Worm (Caenorhabditis elegans) whole organism, young adult: ENCODE measurements around the gene R06B9.5.

Experiments
- B0035.1 ChIP-seq: sonication (generic microtip); optimal IDR thresholded peaks from 2 replicates; lab custom pipeline; 2016; ENCODE audit warnings: missing genetic modification characterization, mild to moderate bottlenecking, missing compliant biosample characterization, missing genotype, missing genetic modification reagents
- F23B12.7 ChIP-seq: sonication (generic microtip); optimal IDR thresholded peaks from 2 replicates; lab custom pipeline; 2017; ENCODE audit warnings: missing genetic modification characterization, mild to moderate bottlenecking, missing compliant biosample characterization, antibody characterized with exemption, moderate library complexity; ENCODE audit not compliant: insufficient read depth
- F52B5.7 ChIP-seq: sonication (generic microtip); optimal IDR thresholded peaks from 2 replicates; lab custom pipeline; 2016; ENCODE audit warnings: mild to moderate bottlenecking, missing genetic modification characterization, missing compliant biosample characterization
- F55B11.4 ChIP-seq: sonication (generic microtip); optimal IDR thresholded peaks from 2 replicates; lab custom pipeline; 2016; ENCODE audit warnings: missing compliant biosample characterization, missing genetic modification characterization, borderline replicate concordance; ENCODE audit not compliant: insufficient read depth
- F57A8.1 ChIP-seq: fragments of 200-800 bp; sonication (Bioruptor generic); optimal IDR thresholded peaks from 2 replicates; lab custom pipeline; 2018; ENCODE audit warnings: mild to moderate bottlenecking, missing genetic modification characterization, moderate library complexity, missing compliant biosample characterization
- K11D2.4 ChIP-seq: fragments of 200-800 bp; sonication (Bioruptor generic); IDR thresholded peaks from 2 replicates; pipeline ENCODE4 v1.3.6; 2022; ENCODE audit warnings: missing genetic modification reagents, missing genetic modification characterization, missing compliant biosample characterization
- T07F8.4 ChIP-seq: sonication (generic microtip); optimal IDR thresholded peaks from 2 replicates; lab custom pipeline; 2016; ENCODE audit warnings: mild to moderate bottlenecking, missing genetic modification characterization, moderate library complexity, missing compliant biosample characterization
- Y53F4B.3 ChIP-seq: fragments of 200-800 bp; sonication (Bioruptor generic); IDR thresholded peaks from 2 replicates; pipeline ENCODE4 v1.3.6; 2022; ENCODE audit warnings: missing genetic modification reagents, missing genetic modification characterization, missing compliant biosample characterization
- Y53G8AR.9 ChIP-seq: fragments of 200-800 bp; sonication (Bioruptor generic); conservative IDR thresholded peaks from 2 replicates; pipeline ENCODE4 v1.3.6; 2022; ENCODE audit warnings: missing genetic modification reagents, missing genetic modification characterization, missing compliant biosample characterization
- Y79H2A.3 ChIP-seq: fragments of 200-800 bp; sonication (Bioruptor generic); conservative IDR thresholded peaks from 2 replicates; pipeline ENCODE4 v1.3.6; 2022; ENCODE audit warnings: missing genetic modification reagents, missing genetic modification characterization, missing compliant biosample characterization
- akir-1 ChIP-seq: fragments of 200-800 bp; sonication (Bioruptor generic); optimal IDR thresholded peaks from 2 replicates; lab custom pipeline; 2018; ENCODE audit warnings: mild to moderate bottlenecking, missing genetic modification characterization, moderate library complexity, missing compliant biosample characterization
- atf-7 ChIP-seq: sonication (generic microtip); optimal IDR thresholded peaks from 2 replicates; lab custom pipeline; 2017; ENCODE audit warnings: mild to moderate bottlenecking, missing genetic modification characterization, missing compliant biosample characterization
- bed-2 ChIP-seq: fragments of 200-800 bp; sonication (Bioruptor generic); IDR thresholded peaks from 2 replicates; pipeline ENCODE4 v1.3.6; 2022; ENCODE audit warnings: missing genetic modification reagents, missing genetic modification characterization, missing compliant biosample characterization
- ccch-3 ChIP-seq: fragments of 200-800 bp; sonication (Bioruptor generic); optimal IDR thresholded peaks from 2 replicates; lab custom pipeline; 2018; ENCODE audit warnings: mild to moderate bottlenecking, missing genetic modification characterization, missing compliant biosample characterization
- cebp-1 ChIP-seq, 2 experiments: fragments of 200-800 bp in 1 of 2; sonication (Bioruptor generic) in 1 of 2; sonication (generic microtip) in 1 of 2; IDR thresholded peaks in 1 of 2; optimal IDR thresholded peaks in 1 of 2; 2 replicates each; pipeline versions ENCODE4 v1.3.6 to Lab custom; 2017 to 2022; ENCODE audit warnings: missing compliant biosample characterization in 2 of 2, missing genetic modification characterization in 2 of 2, mild to moderate bottlenecking in 1 of 2, missing genetic modification reagents in 1 of 2, moderate library complexity in 1 of 2
- cebp-2 ChIP-seq: fragments of 200-800 bp; sonication (Bioruptor generic); IDR thresholded peaks from 2 replicates; pipeline ENCODE4 v1.3.6; 2022; ENCODE audit warnings: missing genetic modification characterization, missing compliant biosample characterization
- ceh-100 ChIP-seq: fragments of 200-800 bp; sonication (Bioruptor generic); IDR thresholded peaks from 2 replicates; pipeline ENCODE4 v1.3.6; 2022; ENCODE audit warnings: missing genetic modification reagents, missing genetic modification characterization, missing compliant biosample characterization
- ceh-27 ChIP-seq: fragments of 200-800 bp; sonication (Bioruptor generic); optimal IDR thresholded peaks from 2 replicates; lab custom pipeline; 2018; ENCODE audit warnings: mild to moderate bottlenecking, missing genetic modification characterization, moderate library complexity, missing compliant biosample characterization
- ceh-79 ChIP-seq: sonication (generic microtip); optimal IDR thresholded peaks from 2 replicates; lab custom pipeline; 2017; ENCODE audit warnings: mild to moderate bottlenecking, missing genetic modification characterization, missing compliant biosample characterization
- dox-1 ChIP-seq: fragments of 200-800 bp; sonication (Bioruptor generic); IDR thresholded peaks from 2 replicates; pipeline ENCODE4 v1.3.6; 2022; ENCODE audit warnings: missing genetic modification reagents, missing genetic modification characterization, missing compliant biosample characterization
- efl-1 ChIP-seq: fragments of 150-350 bp; optimal IDR thresholded peaks from 2 replicates; lab custom pipeline; 2014; ENCODE audit warnings: missing biosample characterization, missing genetic modification reagents, missing genetic modification characterization
- egrh-3 ChIP-seq: fragments of 200-800 bp; sonication (Bioruptor generic); IDR thresholded peaks from 2 replicates; pipeline ENCODE4 v1.3.6; 2022; ENCODE audit warnings: missing genetic modification reagents, missing genetic modification characterization, missing compliant biosample characterization
- ekl-4 ChIP-seq: fragments of 200-800 bp; sonication (Bioruptor generic); IDR thresholded peaks from 2 replicates; pipeline ENCODE4 v1.3.6; 2022; ENCODE audit warnings: missing genetic modification reagents, missing genetic modification characterization, missing compliant biosample characterization
- ets-4 ChIP-seq: fragments of 200-800 bp; sonication (Bioruptor generic); optimal IDR thresholded peaks from 2 replicates; lab custom pipeline; 2018; ENCODE audit warnings: mild to moderate bottlenecking, missing genetic modification characterization, missing compliant biosample characterization
- gei-17 ChIP-seq: fragments of 200-800 bp; sonication (Bioruptor generic); optimal IDR thresholded peaks from 2 replicates; lab custom pipeline; 2018; ENCODE audit warnings: mild to moderate bottlenecking, missing genetic modification characterization, missing compliant biosample characterization
- him-1 ChIP-seq: sonication (generic microtip); optimal IDR thresholded peaks from 2 replicates; lab custom pipeline; 2016; ENCODE audit warnings: missing genotype, missing genetic modification reagents, missing genetic modification characterization, missing compliant biosample characterization
- hlh-26 ChIP-seq: fragments of 200-800 bp; sonication (Bioruptor generic); conservative IDR thresholded peaks from 2 replicates; pipeline ENCODE4 v1.3.6; 2022; ENCODE audit warnings: missing genetic modification reagents, missing genetic modification characterization, missing compliant biosample characterization
- hmg-1.2 ChIP-seq: fragments of 200-800 bp; sonication (Bioruptor generic); IDR thresholded peaks from 2 replicates; pipeline ENCODE4 v1.3.6; 2022; ENCODE audit warnings: missing genetic modification reagents, missing genetic modification characterization, missing compliant biosample characterization
- hsf-1 ChIP-seq: fragments of 200-800 bp; sonication (Bioruptor generic); IDR thresholded peaks from 2 replicates; pipeline ENCODE4 v1.3.6; 2022; ENCODE audit warnings: missing genetic modification reagents, missing genetic modification characterization, missing compliant biosample characterization
- lag-1 ChIP-seq: fragments of 200-800 bp; sonication (Bioruptor generic); IDR thresholded peaks from 2 replicates; pipeline ENCODE4 v1.3.6; 2022; ENCODE audit warnings: missing genetic modification reagents, missing genetic modification characterization, missing compliant biosample characterization
- let-526 ChIP-seq: fragments of 200-800 bp; sonication (Bioruptor generic); IDR thresholded peaks from 2 replicates; pipeline ENCODE4 v1.3.6; 2022; ENCODE audit warnings: missing genetic modification reagents, missing genetic modification characterization, missing compliant biosample characterization
- lin-26 ChIP-seq: fragments of 200-800 bp; sonication (Bioruptor generic); IDR thresholded peaks from 2 replicates; pipeline ENCODE4 v1.3.6; 2022; ENCODE audit warnings: missing genetic modification reagents, missing genetic modification characterization, missing compliant biosample characterization
- lsl-1 ChIP-seq: fragments of 200-800 bp; sonication (Bioruptor generic); optimal IDR thresholded peaks from 2 replicates; lab custom pipeline; 2018; ENCODE audit warnings: mild to moderate bottlenecking, missing genetic modification characterization, moderate library complexity, missing compliant biosample characterization
- madf-10 ChIP-seq: sonication (generic microtip); optimal IDR thresholded peaks from 2 replicates; lab custom pipeline; 2016; ENCODE audit warnings: mild to moderate bottlenecking, missing genetic modification characterization, missing compliant biosample characterization
- madf-6 ChIP-seq: fragments of 200-800 bp; sonication (Bioruptor generic); IDR thresholded peaks from 2 replicates; pipeline ENCODE4 v1.3.6; 2022; ENCODE audit warnings: missing genetic modification reagents, missing genetic modification characterization, missing compliant biosample characterization
- madf-8 ChIP-seq: fragments of 200-800 bp; sonication (Bioruptor generic); conservative IDR thresholded peaks from 2 replicates; pipeline ENCODE4 v1.3.6; 2022; ENCODE audit warnings: missing genetic modification reagents, missing genetic modification characterization, missing compliant biosample characterization
- pbrm-1 ChIP-seq: fragments of 200-800 bp; sonication (Bioruptor generic); IDR thresholded peaks from 2 replicates; pipeline ENCODE4 v1.3.6; 2022; ENCODE audit warnings: missing genetic modification reagents, missing genetic modification characterization, missing compliant biosample characterization
- snpc-1.1 ChIP-seq: sonication (generic microtip); optimal IDR thresholded peaks from 2 replicates; lab custom pipeline; 2017; ENCODE audit warnings: missing genetic modification characterization, mild to moderate bottlenecking, missing compliant biosample characterization, antibody characterized with exemption, moderate library complexity, missing genotype, missing genetic modification reagents; ENCODE audit not compliant: insufficient read depth
- snpc-3.4 ChIP-seq: sonication (generic microtip); optimal IDR thresholded peaks from 2 replicates; lab custom pipeline; 2017; ENCODE audit warnings: missing genetic modification characterization, mild to moderate bottlenecking, missing compliant biosample characterization, antibody characterized with exemption, moderate library complexity, missing genotype, missing genetic modification reagents
- snpc-4 ChIP-seq, 5 experiments: fragments of 150-350 bp in 1 of 5; sonication (generic microtip) in 4 of 5; optimal IDR thresholded peaks; 2 replicates each; lab custom pipeline; 2014 to 2018; ENCODE audit warnings: missing genetic modification characterization in 5 of 5, missing biosample characterization in 3 of 5, antibody characterized with exemption in 2 of 5, mild to moderate bottlenecking in 2 of 5, missing compliant biosample characterization in 2 of 5, missing genotype in 2 of 5, moderate library complexity in 2 of 5, missing genetic modification reagents in 1 of 5
- somi-1 ChIP-seq: fragments of 200-800 bp; sonication (Bioruptor generic); optimal IDR thresholded peaks from 2 replicates; lab custom pipeline; 2018; ENCODE audit warnings: mild to moderate bottlenecking, missing genetic modification characterization, missing compliant biosample characterization
- unc-130 ChIP-seq: sonication (generic microtip); optimal IDR thresholded peaks from 2 replicates; lab custom pipeline; 2016; ENCODE audit warnings: missing genetic modification reagents, missing genetic modification characterization, missing compliant biosample characterization
- unc-62 ChIP-seq: fragments of 150-350 bp; optimal IDR thresholded peaks from 2 replicates; lab custom pipeline; 2014; ENCODE audit warnings: missing biosample characterization, missing genetic modification reagents, missing genetic modification characterization
- xnd-1 ChIP-seq: sonication (generic microtip); optimal IDR thresholded peaks from 2 replicates; lab custom pipeline; 2016; ENCODE audit warnings: missing genotype, missing genetic modification reagents, missing genetic modification characterization, missing compliant biosample characterization
- zfh-2 ChIP-seq: fragments of 200-800 bp; sonication (Bioruptor generic); conservative IDR thresholded peaks from 2 replicates; pipeline ENCODE4 v1.3.6; 2022; ENCODE audit warnings: missing genetic modification reagents, missing genetic modification characterization, missing compliant biosample characterization
- ztf-25 ChIP-seq: fragments of 200-800 bp; sonication (Bioruptor generic); IDR thresholded peaks from 2 replicates; pipeline ENCODE4 v1.3.6; 2022; ENCODE audit warnings: missing genetic modification reagents, missing genetic modification characterization, missing compliant biosample characterization
- ztf-28 ChIP-seq: fragments of 200-800 bp; sonication (Bioruptor generic); IDR thresholded peaks from 2 replicates; pipeline ENCODE4 v1.3.6; 2022; ENCODE audit warnings: missing genetic modification reagents, missing genetic modification characterization, missing compliant biosample characterization

The R06B9.5 gene

DNA sequence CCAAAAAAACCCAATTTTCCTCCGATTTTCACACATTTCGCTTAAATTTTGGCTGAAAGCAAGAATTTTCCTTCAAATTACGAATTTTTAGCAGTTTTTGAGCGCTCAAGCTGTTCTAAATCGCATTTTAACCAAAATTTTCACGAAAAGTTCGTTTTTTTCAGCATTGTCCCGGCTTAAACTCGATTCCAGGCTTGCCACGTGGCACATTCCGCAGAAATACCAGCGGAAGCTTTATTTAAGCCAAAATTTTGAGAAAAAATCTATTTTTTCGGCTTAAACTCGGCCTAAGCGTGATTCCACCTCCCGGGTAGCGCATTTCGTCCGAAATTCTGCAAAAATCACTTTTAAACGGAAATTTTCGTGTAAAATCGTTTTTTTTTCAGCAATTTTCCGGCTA lies 12.4 kb upstream of the R06B9.5 start (continued):
- TF ChIP-seq let-526 (GFP tag; lab: Robert Waterston, UW), result no peak
- no peak for TF ChIP-seq snpc-4 (GFP tag; optimal IDR thresholded peaks at IDR 0.05; lab: Kevin White, UChicago)
- TF ChIP-seq snpc-4 (tag; optimal IDR thresholded peaks at IDR 0.05; lab: Kevin White, UChicago), result no peak
- no peak for TF ChIP-seq F57A8.1 (GFP tag; lab: Kevin White, UChicago)
- TF ChIP-seq T07F8.4 (tag; lab: Kevin White, UChicago), result no peak
- peak; percentile 29; the same call in 1 of the 2 replicates for TF ChIP-seq ceh-100
- TF ChIP-seq xnd-1 (tag; lab: Kevin White, UChicago), result no peak
- no peak for TF ChIP-seq him-1 (tag; lab: Kevin White, UChicago)
- no peak for TF ChIP-seq somi-1 (GFP tag; lab: Kevin White, UChicago)
- 0 out of 2 replicates have a peak, but pooled peaks have one; percentile 60 for TF ChIP-seq ztf-28 (GFP tag; lab: Robert Waterston, UW)
- TF ChIP-seq Y79H2A.3 (GFP tag; lab: Robert Waterston, UW), result no peak
- no peak for TF ChIP-seq zfh-2 (GFP tag; lab: Robert Waterston, UW)
- peak; percentile 14; the same call in 1 of the 2 replicates for TF ChIP-seq hmg-1.2 (GFP tag; lab: Robert Waterston, UW)
- TF ChIP-seq ztf-25 (GFP tag; lab: Robert Waterston, UW), result no peak; the same call in 1 of the 2 replicates
- no peak for TF ChIP-seq ceh-27
- TF ChIP-seq F55B11.4 (tag; lab: Kevin White, UChicago), result no peak
- no peak for TF ChIP-seq Y53G8AR.9 (GFP tag; lab: Robert Waterston, UW)
- no peak for TF ChIP-seq snpc-3.4 (tag; lab: Kevin White, UChicago)
- TF ChIP-seq gei-17 (GFP tag; lab: Kevin White, UChicago), result no peak
- 0 out of 2 replicates have a peak, but pooled peaks have one; percentile 18 for TF ChIP-seq hsf-1 (GFP tag; lab: Robert Waterston, UW)
- peak; percentile 22 for TF ChIP-seq F23B12.7
- TF ChIP-seq dox-1 (GFP tag; lab: Robert Waterston, UW), result 0 out of 2 replicates have a peak, but pooled peaks have one; percentile 8
- no peak for TF ChIP-seq lag-1
- no peak for TF ChIP-seq lin-26
- no peak for TF ChIP-seq F52B5.7 (tag; lab: Kevin White, UChicago)
- no peak for TF ChIP-seq pbrm-1 (GFP tag; lab: Robert Waterston, UW)
- peak; percentile 4 for TF ChIP-seq efl-1
- no peak for TF ChIP-seq B0035.1
- TF ChIP-seq madf-8 (GFP tag; lab: Robert Waterston, UW), result no peak
- no peak for TF ChIP-seq bed-2 (GFP tag; lab: Robert Waterston, UW)
- TF ChIP-seq ceh-79 (tag; lab: Kevin White, UChicago), result no peak
- TF ChIP-seq lsl-1 (GFP tag; lab: Kevin White, UChicago), result peak; percentile 42
- TF ChIP-seq egrh-3, result no peak
- TF ChIP-seq cebp-1 (GFP tag; IDR thresholded peaks at IDR 0.05; lab: Robert Waterston, UW), result no peak
- peak; percentile 24 for TF ChIP-seq cebp-1 (tag; optimal IDR thresholded peaks at IDR 0.05; lab: Kevin White, UChicago)
- TF ChIP-seq akir-1 (GFP tag; lab: Kevin White, UChicago), result no peak
- no peak for TF ChIP-seq hlh-26 (GFP tag; lab: Robert Waterston, UW)
- no peak for TF ChIP-seq atf-7 (tag; lab: Kevin White, UChicago)
- no peak for TF ChIP-seq Y53F4B.3 (GFP tag; lab: Robert Waterston, UW)
- TF ChIP-seq ets-4 (GFP tag; lab: Kevin White, UChicago), result no peak
- no peak for TF ChIP-seq unc-130
- no peak for TF ChIP-seq K11D2.4 (GFP tag; lab: Robert Waterston, UW)
- TF ChIP-seq cebp-2 (GFP tag; lab: Robert Waterston, UW), result no peak
- no peak for TF ChIP-seq unc-62
- TF ChIP-seq snpc-1.1, result no peak
- TF ChIP-seq madf-10 (tag; lab: Kevin White, UChicago), result no peak
- no peak for TF ChIP-seq ccch-3 (GFP tag; lab: Kevin White, UChicago)
- TF ChIP-seq ekl-4, result no peak
- peak; percentile 38; the same call in 1 of the 2 replicates for TF ChIP-seq madf-6 (GFP tag; lab: Robert Waterston, UW)
